Worm (Caenorhabditis elegans): ENCODE results near the gene Y17G7B.20.
A peak's percentile ranks its signal among the peaks of the same experiment; 100 is the strongest.

Y17G7B.20 gene

DNA sequence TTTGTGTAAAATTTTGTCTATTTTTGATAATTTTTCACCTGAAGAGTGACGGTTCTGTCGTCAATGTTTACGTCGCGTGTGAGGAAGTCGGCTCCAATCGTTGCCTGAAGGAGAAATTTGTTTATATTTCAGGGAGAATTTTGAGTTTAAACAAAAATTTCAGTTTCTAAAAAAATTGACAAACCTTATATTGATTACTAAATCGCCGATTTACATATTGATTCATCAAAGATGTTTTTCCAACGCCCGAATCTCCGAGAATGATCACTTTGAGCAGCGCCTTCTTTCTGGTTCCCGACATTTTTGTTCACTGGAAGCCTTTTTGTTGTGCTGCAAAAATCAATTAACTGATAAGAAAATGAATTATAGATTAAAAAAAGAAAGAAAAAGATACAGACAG is 13.0 kb downstream of the Y17G7B.20 start, which contains the start of gene rab-7:
Gene rab-7 (minus strand): TSS at position 330 of the 400 bp plus-strand sequence.
- TF ChIP-seq let-526 (GFP tag; IDR thresholded peaks at IDR 0.05) (no peak), lsl-1 (GFP tag; optimal IDR thresholded peaks at IDR 0.05) (no peak), mcd-1 (GFP tag; IDR thresholded peaks at IDR 0.05) (no peak; the same call in 1 of the 2 replicates), bed-1 (GFP tag; IDR thresholded peaks at IDR 0.05) (no peak), ceh-40 (GFP tag; IDR thresholded peaks at IDR 0.05) (no peak), nfya-2 (GFP tag; IDR thresholded peaks at IDR 0.05) (no peak), him-1 (tag; optimal IDR thresholded peaks at IDR 0.05) (no peak), lin-40 (tag; optimal IDR thresholded peaks at IDR 0.05) (no peak), ZK185.1 (tag; optimal IDR thresholded peaks at IDR 0.05; ENCODE audit: poor library complexity, severe bottlenecking) (no peak), aptf-2 (GFP tag; conservative IDR thresholded peaks at IDR 0.05) (no peak), D2030.7 (GFP tag; IDR thresholded peaks at IDR 0.05) (0 out of 2 replicates have a peak, but pooled peaks have one; percentile 36), F39B2.1 (GFP tag; IDR thresholded peaks at IDR 0.05) (0 out of 2 replicates have a peak, but pooled peaks have one; percentile 19), lsy-27 (tag; optimal IDR thresholded peaks at IDR 0.05; ENCODE audit: borderline replicate concordance, insufficient read depth) (no peak), F33H1.4 (GFP tag; IDR thresholded peaks at IDR 0.05) (0 out of 2 replicates have a peak, but pooled peaks have one; percentile 15), lir-1 (GFP tag; conservative IDR thresholded peaks at IDR 0.05) (no peak), F10E7.11 (tag; optimal IDR thresholded peaks at IDR 0.05) (peak; percentile 24), T26A5.8 (tag; optimal IDR thresholded peaks at IDR 0.05) (no peak), somi-1 (GFP tag; optimal IDR thresholded peaks at IDR 0.05) (no peak), hsf-1 (GFP tag; IDR thresholded peaks at IDR 0.05) (no peak; the same call in 1 of the 2 replicates), ceh-100 (GFP tag; IDR thresholded peaks at IDR 0.05) (no peak), atf-7 (tag; optimal IDR thresholded peaks at IDR 0.05) (peak; percentile 63), Y53G8AR.9 (GFP tag; conservative IDR thresholded peaks at IDR 0.05) (peak; percentile 42; the same call in 1 of the 2 replicates), ets-4 (GFP tag; optimal IDR thresholded peaks at IDR 0.05) (no peak), athp-1 (tag; optimal IDR thresholded peaks at IDR 0.05) (no peak), ztf-22 (GFP tag; optimal IDR thresholded peaks at IDR 0.05) (peak; percentile 39), ccch-3 (GFP tag; optimal IDR thresholded peaks at IDR 0.05) (no peak), let-607 (tag; optimal IDR thresholded peaks at IDR 0.05) (no peak), madf-8 (GFP tag; conservative IDR thresholded peaks at IDR 0.05) (no peak), rcor-1 (GFP tag; IDR thresholded peaks at IDR 0.05) (no peak), gei-17 (GFP tag; optimal IDR thresholded peaks at IDR 0.05) (no peak), F55B11.4 (tag; optimal IDR thresholded peaks at IDR 0.05; ENCODE audit: borderline replicate concordance, insufficient read depth) (no peak), F23B12.7 (tag; optimal IDR thresholded peaks at IDR 0.05; ENCODE audit: insufficient read depth) (peak; percentile 51), die-1 (tag; optimal IDR thresholded peaks at IDR 0.05) (no peak), nhr-90 (tag; optimal IDR thresholded peaks at IDR 0.05) (no peak), nfyb-1 (GFP tag; IDR thresholded peaks at IDR 0.05) (0 out of 2 replicates have a peak, but pooled peaks have one; percentile 22), T07F8.4 (tag; optimal IDR thresholded peaks at IDR 0.05) (no peak), B0336.3 (GFP tag; IDR thresholded peaks at IDR 0.05) (0 out of 2 replicates have a peak, but pooled peaks have one; percentile 29), attf-6 (GFP tag; IDR thresholded peaks at IDR 0.05) (0 out of 2 replicates have a peak, but pooled peaks have one; percentile 10), lin-54 (GFP tag; optimal IDR thresholded peaks at IDR 0.05) (peak; percentile 19), aptf-3 (GFP tag; IDR thresholded peaks at IDR 0.05) (no peak), sptf-2 (GFP tag; optimal IDR thresholded peaks at IDR 0.05) (no peak), chd-7 (tag; optimal IDR thresholded peaks at IDR 0.05) (no peak), snpc-1.3 (tag; optimal IDR thresholded peaks at IDR 0.05; ENCODE audit: insufficient read depth) (no peak), F49E8.2 (tag; optimal IDR thresholded peaks at IDR 0.05; ENCODE audit: insufficient read depth) (peak; percentile 15), lin-35 (GFP tag; optimal IDR thresholded peaks at IDR 0.05) (no peak), zfh-2 (GFP tag; conservative IDR thresholded peaks at IDR 0.05) (no peak), ekl-4 (GFP tag; IDR thresholded peaks at IDR 0.05) (peak; percentile 53; the same call in 1 of the 2 replicates)
